Fruit fly (Drosophila melanogaster): Measurements from ENCODE around the gene Cpr64Ac.

Cpr64Ac gene

DNA sequence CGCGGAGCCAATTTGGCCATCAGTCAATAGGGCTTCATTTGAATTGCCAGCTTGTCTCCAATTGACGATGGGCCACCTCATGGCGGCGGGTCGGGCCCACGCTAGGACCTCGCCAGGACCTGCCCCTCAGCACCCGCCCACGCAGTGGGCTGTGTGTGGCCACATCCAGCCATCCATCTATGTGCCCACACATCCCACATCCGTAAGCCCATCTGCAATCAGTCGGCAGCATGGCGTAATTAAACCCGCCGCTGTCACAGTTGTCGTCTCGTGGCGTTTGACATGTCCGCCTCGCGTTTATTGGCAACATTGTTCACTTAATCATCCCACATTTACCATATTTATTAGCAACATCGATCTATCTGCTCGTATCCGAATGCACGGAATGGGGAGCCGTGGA is 25.5 kb upstream of the Cpr64Ac start:
- TF ChIP-seq cic (GFP tag; optimal IDR thresholded peaks at IDR 0.05) (no peak), CG5204 (GFP tag; optimal IDR thresholded peaks at IDR 0.05) (no peak), pad (GFP tag; optimal IDR thresholded peaks at IDR 0.05) (no peak), Crg-1 (GFP tag; optimal IDR thresholded peaks at IDR 0.05) (no peak), CG1620 (GFP tag; optimal IDR thresholded peaks at IDR 0.05) (no peak), CG33017 (tag; optimal IDR thresholded peaks at IDR 0.05) (no peak), toe (GFP tag; optimal IDR thresholded peaks at IDR 0.05) (no peak), CG11617 (GFP tag; optimal IDR thresholded peaks at IDR 0.05) (no peak), bab1 (GFP tag; optimal IDR thresholded peaks at IDR 0.05) (no peak), Hr96 (GFP tag; optimal IDR thresholded peaks at IDR 0.05) (no peak), CG12768 (GFP tag; optimal IDR thresholded peaks at IDR 0.05) (no peak), cnc (optimal IDR thresholded peaks at IDR 0.05) (no peak)

DNA sequence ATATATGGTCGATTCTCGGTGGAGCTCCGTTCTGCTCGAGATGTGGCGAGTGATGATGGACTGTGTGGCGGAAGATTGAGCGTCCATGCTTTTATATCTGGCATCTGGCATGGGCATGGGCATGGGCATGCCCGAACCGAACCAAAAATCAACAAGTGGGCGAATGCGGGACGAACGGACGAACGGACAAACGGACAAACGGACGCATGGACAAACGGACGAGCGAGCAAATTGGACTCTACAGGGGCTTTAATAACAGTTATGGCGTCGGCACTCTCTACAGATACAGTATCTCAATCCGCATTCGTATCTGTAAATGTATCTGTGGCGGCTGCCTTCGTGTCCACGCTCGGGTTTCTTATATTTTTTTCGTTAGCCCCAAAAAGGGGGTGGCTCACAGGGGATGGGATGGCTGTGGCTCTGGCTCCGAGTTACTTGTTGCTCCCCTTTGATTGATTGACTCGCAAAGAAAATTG is 23.4 kb upstream of the Cpr64Ac start, which contains the start of gene ImpL2:
TSS of gene ImpL2 (minus strand) at position 51 of the 476 bp plus-strand sequence.
- TF ChIP-seq ovo (GFP tag; optimal IDR thresholded peaks at IDR 0.05) (no peak), kay (GFP tag; ENCODE audit: borderline replicate concordance) (no peak), CG7101 (tag; optimal IDR thresholded peaks at IDR 0.05) (no peak), toe (GFP tag; optimal IDR thresholded peaks at IDR 0.05) (no peak), CG1620 (GFP tag; optimal IDR thresholded peaks at IDR 0.05) (no peak)

DNA sequence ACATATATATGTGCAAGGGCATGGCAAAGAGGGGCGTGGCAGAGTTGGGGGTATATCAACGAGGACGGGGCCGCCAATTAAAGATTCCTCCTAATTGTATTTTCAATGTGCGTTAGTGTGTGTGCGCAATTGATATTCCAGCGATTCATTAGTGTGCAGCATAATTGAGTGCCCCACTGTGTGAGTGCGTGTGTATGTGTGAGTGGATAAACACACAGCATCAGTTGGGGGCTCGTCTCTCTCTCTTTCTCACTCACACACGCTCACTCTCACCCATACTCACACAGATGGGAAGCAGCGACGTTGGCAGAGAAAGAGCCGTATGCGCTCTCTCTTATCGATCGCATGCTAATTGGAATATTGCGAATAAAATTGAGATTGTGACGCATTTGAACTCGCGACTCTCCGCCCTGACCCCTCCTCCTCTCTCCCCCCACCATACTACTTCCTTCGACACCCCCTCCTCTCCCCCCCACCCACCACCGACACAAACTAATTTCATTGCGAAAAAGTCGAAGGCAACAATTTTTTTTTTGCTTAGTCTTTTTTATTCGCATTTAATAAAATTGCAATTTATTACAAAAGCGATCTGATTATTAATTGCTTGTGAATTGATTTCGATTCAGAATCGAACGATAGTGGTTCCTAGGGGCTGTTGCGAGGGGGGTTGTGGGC is 21.0 kb upstream of the Cpr64Ac start:
- TF ChIP-seq CG12768 (GFP tag; optimal IDR thresholded peaks at IDR 0.05) (peak; percentile 9), Clk (GFP tag; optimal IDR thresholded peaks at IDR 0.05) (no peak), cnc (optimal IDR thresholded peaks at IDR 0.05) (no peak), tj (GFP tag; optimal IDR thresholded peaks at IDR 0.05) (peak; percentile 90), kay (GFP tag; ENCODE audit: borderline replicate concordance) (peak; percentile 37), cic (GFP tag; optimal IDR thresholded peaks at IDR 0.05) (peak; percentile 91)

DNA sequence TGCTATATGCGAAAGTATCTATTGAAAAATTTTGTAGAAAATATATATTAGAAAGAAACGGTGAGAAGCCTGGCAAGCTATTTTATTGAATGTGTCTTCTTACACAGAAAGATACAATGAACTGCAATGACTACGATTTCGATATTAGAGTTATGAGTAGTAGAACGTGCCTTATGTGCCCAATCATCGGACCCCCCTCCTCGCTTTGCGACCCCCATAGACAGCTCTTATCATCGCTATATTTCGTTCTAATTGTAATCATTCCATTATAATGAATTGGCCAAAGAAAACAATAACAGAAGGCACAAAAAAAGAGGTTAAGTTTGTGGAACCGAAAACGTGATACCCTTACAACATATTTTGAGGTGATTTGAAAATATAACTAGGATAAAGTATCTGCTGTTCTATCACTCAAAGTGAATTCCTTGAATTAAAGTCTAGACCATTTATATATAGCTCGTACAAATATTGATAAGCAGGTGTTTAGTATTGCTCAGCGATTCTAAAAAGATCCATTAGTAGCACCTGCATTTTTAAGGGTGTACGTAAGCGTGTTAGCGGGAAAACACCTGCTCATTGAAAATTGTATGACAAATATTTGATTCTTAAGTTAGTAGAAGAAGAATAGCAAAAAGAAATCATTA is 20.1 kb upstream of the Cpr64Ac start:
- TF ChIP-seq tj (GFP tag; optimal IDR thresholded peaks at IDR 0.05) = no peak
- no peak for TF ChIP-seq Mnt (GFP tag; optimal IDR thresholded peaks at IDR 0.05)
- no peak for TF ChIP-seq CG7045 (GFP tag; optimal IDR thresholded peaks at IDR 0.05)
- TF ChIP-seq CG7101 (tag; optimal IDR thresholded peaks at IDR 0.05) = no peak
- peak; percentile 50 for TF ChIP-seq kay (GFP tag; ENCODE audit: borderline replicate concordance)

DNA sequence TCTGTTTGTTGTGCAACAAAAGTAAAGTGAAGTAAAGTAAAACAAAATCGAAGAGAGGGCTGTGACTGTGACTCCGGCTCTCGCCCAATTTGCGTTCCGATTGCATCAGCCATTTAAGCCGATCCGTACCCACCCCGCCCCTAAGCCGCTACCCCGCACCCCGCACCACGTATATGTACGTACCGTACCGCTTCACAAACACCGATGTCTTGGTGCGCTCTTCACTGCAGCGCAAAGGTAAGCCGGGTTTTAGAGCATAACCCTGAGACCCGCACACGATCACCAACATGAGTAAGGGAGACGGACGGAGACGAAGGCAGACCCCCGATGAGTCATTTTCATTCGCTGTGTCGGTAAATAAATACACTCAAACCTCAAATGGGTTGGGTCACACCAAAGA is 19.5 kb upstream of the Cpr64Ac start:
- TF ChIP-seq bab1 (GFP tag; optimal IDR thresholded peaks at IDR 0.05) (no peak), tj (GFP tag; optimal IDR thresholded peaks at IDR 0.05) (peak; percentile 89)

DNA sequence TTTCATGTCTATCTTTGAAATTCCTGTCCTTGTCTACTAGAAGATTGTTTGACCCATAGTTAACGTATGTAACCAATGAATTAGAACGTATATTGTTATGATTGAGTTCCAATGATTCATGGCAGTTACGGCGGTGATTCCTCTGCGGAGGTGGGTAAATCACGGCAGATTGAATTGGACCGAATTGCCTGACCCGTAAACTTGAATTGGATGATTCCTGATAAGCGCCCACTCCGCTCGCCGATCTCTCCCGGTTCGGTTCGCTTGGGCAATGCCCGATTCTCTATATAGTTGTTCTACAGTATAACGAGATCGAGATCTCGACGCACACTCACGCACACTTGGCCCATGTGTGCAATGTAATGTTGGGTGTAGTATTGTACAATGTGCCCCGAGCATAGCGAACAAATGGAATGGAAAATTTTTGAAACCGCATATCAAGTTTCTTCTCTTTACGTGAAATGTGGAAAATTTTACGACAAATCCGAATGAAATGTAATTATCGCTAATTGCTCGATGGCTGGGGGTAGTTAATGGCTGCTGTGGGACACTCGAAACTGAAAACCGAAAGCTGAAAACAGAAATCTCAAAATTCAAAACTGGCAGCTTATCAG is 18.8 kb upstream of the Cpr64Ac start:
- no peak for TF ChIP-seq toe (GFP tag; optimal IDR thresholded peaks at IDR 0.05)

DNA sequence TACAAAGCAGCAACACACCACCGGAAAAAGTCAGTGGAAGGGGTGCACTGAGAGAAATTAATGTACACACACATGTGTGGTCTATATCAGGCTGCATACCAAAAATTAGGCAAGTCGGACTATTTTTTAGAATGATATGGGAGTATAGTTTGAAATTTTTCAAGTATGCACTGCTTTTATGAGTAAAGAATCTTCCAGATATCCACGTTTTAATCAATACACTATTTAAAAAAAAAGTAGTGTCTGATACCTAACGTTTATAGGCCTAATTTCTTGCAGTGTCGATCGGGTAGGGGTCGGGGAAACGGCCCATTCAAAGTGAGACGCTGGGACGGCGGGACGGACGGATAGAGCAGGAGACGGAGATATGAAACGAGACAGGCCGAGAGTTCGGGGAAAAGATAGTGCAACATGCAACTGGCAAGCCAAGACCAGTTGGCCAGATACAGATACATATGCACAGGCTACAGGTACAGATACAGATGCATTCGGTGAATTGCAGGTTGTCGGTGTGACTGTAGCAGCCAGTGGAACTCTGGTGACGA is 17.7 kb upstream of the Cpr64Ac start:
- TF ChIP-seq pad (GFP tag; optimal IDR thresholded peaks at IDR 0.05) (peak; percentile 12), toe (GFP tag; optimal IDR thresholded peaks at IDR 0.05) (no peak), CG11617 (GFP tag; optimal IDR thresholded peaks at IDR 0.05) (no peak), CG1620 (GFP tag; optimal IDR thresholded peaks at IDR 0.05) (no peak), bab1 (GFP tag; optimal IDR thresholded peaks at IDR 0.05) (peak; percentile 2), kay (GFP tag; ENCODE audit: borderline replicate concordance) (no peak), CG5204 (GFP tag; optimal IDR thresholded peaks at IDR 0.05) (no peak), Clk (GFP tag; optimal IDR thresholded peaks at IDR 0.05) (no peak), CG33017 (tag; optimal IDR thresholded peaks at IDR 0.05) (no peak), Mnt (GFP tag; optimal IDR thresholded peaks at IDR 0.05) (no peak), CG12768 (GFP tag; optimal IDR thresholded peaks at IDR 0.05) (no peak), CG14711 (tag; optimal IDR thresholded peaks at IDR 0.05) (no peak), CG7045 (GFP tag; optimal IDR thresholded peaks at IDR 0.05) (no peak), cic (GFP tag; optimal IDR thresholded peaks at IDR 0.05) (no peak), CG7101 (tag; optimal IDR thresholded peaks at IDR 0.05) (peak; percentile 4), Crg-1 (GFP tag; optimal IDR thresholded peaks at IDR 0.05) (no peak), Hr96 (GFP tag; optimal IDR thresholded peaks at IDR 0.05) (peak; percentile 43), cnc (optimal IDR thresholded peaks at IDR 0.05) (no peak), tj (GFP tag; optimal IDR thresholded peaks at IDR 0.05) (peak; percentile 3), ovo (GFP tag; optimal IDR thresholded peaks at IDR 0.05) (no peak)

Measured in whole organism, adult.